Worm (Caenorhabditis elegans): ENCODE data around the gene pinn-1.
A peak's percentile ranks its signal among the peaks of the same experiment; 100 is the strongest.

Gene pinn-1

ce11 chrII:2861385-2862099 is 27.3 kb downstream of the pinn-1 start (continued):
- TF ChIP-seq T26A8.4 (GFP tag; IDR thresholded peaks at IDR 0.05) (no peak), snpc-1.2 (GFP tag; IDR thresholded peaks at IDR 0.05) (peak; percentile 30; the same call in 1 of the 2 replicates), php-3 (GFP tag; IDR thresholded peaks at IDR 0.05) (0 out of 2 replicates have a peak, but pooled peaks have one; percentile 16), aha-1 (tag) (peak; percentile 95), Y48G9A.11 (GFP tag; IDR thresholded peaks at IDR 0.05) (0 out of 2 replicates have a peak, but pooled peaks have one; percentile 33), sdz-12 (GFP tag; optimal IDR thresholded peaks at IDR 0.05) (no peak), fos-1 (tag; optimal IDR thresholded peaks at IDR 0.05) (no peak), unc-39 (tag; optimal IDR thresholded peaks at IDR 0.05) (no peak), lim-7 (GFP tag; IDR thresholded peaks at IDR 0.05) (peak; percentile 71), Y75B8A.6 (GFP tag; IDR thresholded peaks at IDR 0.05) (no peak), F10B5.3 (tag; optimal IDR thresholded peaks at IDR 0.05) (peak; percentile 20), tra-1 (GFP tag; IDR thresholded peaks at IDR 0.05) (peak; percentile 60; the same call in 1 of the 2 replicates), pha-4 (GFP tag; IDR thresholded peaks at IDR 0.05) (peak; percentile 75; the same call in 1 of the 2 replicates), pha-4 (tag; optimal IDR thresholded peaks at IDR 0.05) (no peak)

- TF ChIP-seq mxl-3 (GFP tag; optimal IDR thresholded peaks at IDR 0.05): no peak
- TF ChIP-seq F44E2.7 (GFP tag; IDR thresholded peaks at IDR 0.05): no peak
- TF ChIP-seq daf-19 (GFP tag; conservative IDR thresholded peaks at IDR 0.05): no peak
- TF ChIP-seq lin-15B (tag; optimal IDR thresholded peaks at IDR 0.05): no peak
- TF ChIP-seq php-3 (GFP tag; IDR thresholded peaks at IDR 0.05): 0 out of 2 replicates have a peak, but pooled peaks have one; percentile 30
- TF ChIP-seq hlh-30 (tag; optimal IDR thresholded peaks at IDR 0.05; ENCODE audit: insufficient read depth): no peak
- TF ChIP-seq nhr-77 (tag; optimal IDR thresholded peaks at IDR 0.05): no peak
- TF ChIP-seq lin-13 (GFP tag; optimal IDR thresholded peaks at IDR 0.05): no peak
- no peak for TF ChIP-seq rbr-2 (tag; optimal IDR thresholded peaks at IDR 0.05)
- peak; percentile 31 for TF ChIP-seq gei-8 (GFP tag; optimal IDR thresholded peaks at IDR 0.05)
- peak; percentile 65; the same call in 1 of the 2 replicates for TF ChIP-seq pha-4 (GFP tag; IDR thresholded peaks at IDR 0.05)
- TF ChIP-seq pha-4 (tag; optimal IDR thresholded peaks at IDR 0.05): no peak
- no peak for TF ChIP-seq pqm-1 (tag; optimal IDR thresholded peaks at IDR 0.05)
- 0 out of 4 replicates have a peak, but pooled peaks have one; percentile 37 to 53 for TF ChIP-seq madf-5 (GFP tag; IDR thresholded peaks at IDR 0.05)
- TF ChIP-seq nhr-102 (tag; optimal IDR thresholded peaks at IDR 0.05): peak; percentile 36
- peak; percentile 3 for TF ChIP-seq nhr-111 (GFP tag; optimal IDR thresholded peaks at IDR 0.05)
- no peak for TF ChIP-seq hmg-1.1 (GFP tag; IDR thresholded peaks at IDR 0.05)
- no peak for TF ChIP-seq tag-97 (GFP tag; IDR thresholded peaks at IDR 0.05)
- no peak for TF ChIP-seq nhr-6 (tag; optimal IDR thresholded peaks at IDR 0.05)
- peak; percentile 90 for TF ChIP-seq egl-43 (GFP tag; IDR thresholded peaks at IDR 0.05)
- no peak for TF ChIP-seq spr-1 (tag; optimal IDR thresholded peaks at IDR 0.05)
- no peak for TF ChIP-seq ceh-28 (tag; optimal IDR thresholded peaks at IDR 0.05)
- TF ChIP-seq R02D3.7 (tag; optimal IDR thresholded peaks at IDR 0.05): no peak
- no peak for TF ChIP-seq sdz-12 (GFP tag; optimal IDR thresholded peaks at IDR 0.05)
- TF ChIP-seq lim-7 (GFP tag; IDR thresholded peaks at IDR 0.05): peak; percentile 83
- TF ChIP-seq ceh-20 (GFP tag; IDR thresholded peaks at IDR 0.05): no peak
- peak in 1 of 2 experiments; percentile 26 for TF ChIP-seq daf-16 (GFP tag; optimal IDR thresholded peaks at IDR 0.05)
- TF ChIP-seq daf-16 (tag; optimal IDR thresholded peaks at IDR 0.05): peak; percentile 2
- 0 out of 2 replicates have a peak, but pooled peaks have one; percentile 46 for TF ChIP-seq D1046.2 (GFP tag; IDR thresholded peaks at IDR 0.05)
- no peak for TF ChIP-seq lsy-2 (tag; optimal IDR thresholded peaks at IDR 0.05)
- TF ChIP-seq unc-62 (GFP tag; optimal IDR thresholded peaks at IDR 0.05 in 1 of 2): peak in 1 of 2 experiments; percentile 42
- TF ChIP-seq unc-62 (tag; optimal IDR thresholded peaks at IDR 0.05): no peak
- TF ChIP-seq vab-7 (GFP tag; IDR thresholded peaks at IDR 0.05): peak; percentile 65
- peak; percentile 5 for TF ChIP-seq mes-2 (tag; optimal IDR thresholded peaks at IDR 0.05; ENCODE audit: poor library complexity, severe bottlenecking)
- TF ChIP-seq mxl-2 (GFP tag; conservative IDR thresholded peaks at IDR 0.05): no peak
- no peak for TF ChIP-seq lin-29 (GFP tag; IDR thresholded peaks at IDR 0.05)
- peak; percentile 31 for TF ChIP-seq dmd-6 (GFP tag; IDR thresholded peaks at IDR 0.05)
Measured at ce11 chrII:2859873-2860821, 28.7 kb downstream of the pinn-1 start.

Data from whole organism, L4 larva.